Worm (Caenorhabditis elegans) whole organism, mixed stage, embryonic: ENCODE results near the gene lron-12.

Experiments used
- bed-3 ChIP-seq: fragments of 200-800 bp; sonication (Bioruptor generic); optimal IDR thresholded peaks from 3 replicates; lab custom pipeline; 2018; ENCODE audit warnings: mild to moderate bottlenecking, missing genetic modification characterization, moderate library complexity, missing compliant biosample characterization
- ceh-39 ChIP-seq: fragments of 150-350 bp; optimal IDR thresholded peaks from 2 replicates; lab custom pipeline; 2014; ENCODE audit warnings: missing biosample characterization, missing genetic modification characterization
- ceh-43 ChIP-seq: fragments of 200-800 bp; sonication (Bioruptor generic); optimal IDR thresholded peaks from 2 replicates; lab custom pipeline; 2018; ENCODE audit warnings: mild to moderate bottlenecking, missing genetic modification characterization, moderate library complexity, missing compliant biosample characterization
- ces-1 ChIP-seq: fragments of 150-350 bp; optimal IDR thresholded peaks from 2 replicates; lab custom pipeline; 2014; ENCODE audit warnings: missing biosample characterization, missing genetic modification reagents, missing genetic modification characterization
- cnd-1 ChIP-seq: fragments of 200-800 bp; sonication (Bioruptor generic); optimal IDR thresholded peaks from 2 replicates; lab custom pipeline; 2018; ENCODE audit warnings: mild to moderate bottlenecking, missing genetic modification characterization, missing compliant biosample characterization
- drap-1 ChIP-seq: fragments of 200-800 bp; sonication (Bioruptor generic); optimal IDR thresholded peaks from 3 replicates; lab custom pipeline; 2018; ENCODE audit warnings: mild to moderate bottlenecking, missing genetic modification characterization, missing compliant biosample characterization
- elt-3 ChIP-seq: fragments of 150-350 bp; optimal IDR thresholded peaks from 2 replicates; lab custom pipeline; 2014; ENCODE audit warnings: missing biosample characterization, missing genetic modification characterization
- flh-1 ChIP-seq: fragments of 200-800 bp; sonication (Bioruptor generic); optimal IDR thresholded peaks from 2 replicates; lab custom pipeline; 2018; ENCODE audit warnings: mild to moderate bottlenecking, missing genetic modification characterization, moderate library complexity, missing compliant biosample characterization
- ham-2 ChIP-seq: fragments of 200-800 bp; sonication (Bioruptor generic); optimal IDR thresholded peaks from 2 replicates; lab custom pipeline; 2018; ENCODE audit warnings: mild to moderate bottlenecking, missing genetic modification characterization, missing compliant biosample characterization
- hlh-1 ChIP-seq: fragments of 150-350 bp; optimal IDR thresholded peaks from 2 replicates; lab custom pipeline; 2014; ENCODE audit warnings: missing biosample characterization, missing genetic modification reagents, missing genetic modification characterization
- lin-13 ChIP-seq: fragments of 150-350 bp; optimal IDR thresholded peaks from 2 replicates; lab custom pipeline; 2014; ENCODE audit warnings: missing biosample characterization, missing genetic modification characterization
- lin-32 ChIP-seq: fragments of 200-800 bp; sonication (Bioruptor generic); optimal IDR thresholded peaks from 2 replicates; lab custom pipeline; 2018; ENCODE audit warnings: mild to moderate bottlenecking, missing genetic modification characterization, missing compliant biosample characterization
- mab-5 ChIP-seq: fragments of 150-350 bp; optimal IDR thresholded peaks from 2 replicates; lab custom pipeline; 2014; ENCODE audit warnings: missing biosample characterization, missing genetic modification characterization
- mep-1 ChIP-seq: fragments of 150-350 bp; optimal IDR thresholded peaks from 2 replicates; lab custom pipeline; 2017; ENCODE audit warnings: missing biosample characterization, missing genetic modification reagents, missing genetic modification characterization, inconsistent platforms
- mls-2 ChIP-seq: sonication (generic microtip); optimal IDR thresholded peaks from 2 replicates; lab custom pipeline; 2016; ENCODE audit warnings: mild to moderate bottlenecking, missing genetic modification characterization, moderate library complexity, missing compliant biosample characterization
- nhr-12 ChIP-seq: fragments of 150-350 bp; optimal IDR thresholded peaks from 2 replicates; lab custom pipeline; 2014; ENCODE audit warnings: missing biosample characterization, missing genetic modification characterization
- nhr-2 ChIP-seq: fragments of 150-350 bp; optimal IDR thresholded peaks from 2 replicates; lab custom pipeline; 2014; ENCODE audit warnings: missing biosample characterization, missing genetic modification characterization
- nhr-28 ChIP-seq: fragments of 150-350 bp; optimal IDR thresholded peaks from 2 replicates; lab custom pipeline; 2014; ENCODE audit warnings: missing biosample characterization, missing genetic modification characterization
- nhr-76 ChIP-seq: sonication (generic microtip); optimal IDR thresholded peaks from 2 replicates; lab custom pipeline; 2017; ENCODE audit warnings: missing biosample characterization, missing genetic modification characterization
- pha-4 ChIP-seq: fragments of 150-350 bp; optimal IDR thresholded peaks from 2 replicates; lab custom pipeline; 2018; ENCODE audit warnings: missing biosample characterization, missing genetic modification reagents, missing genetic modification characterization
- sem-2 ChIP-seq: fragments of 200-800 bp; sonication (Bioruptor generic); optimal IDR thresholded peaks from 2 replicates; lab custom pipeline; 2018; ENCODE audit warnings: mild to moderate bottlenecking, missing genetic modification characterization, missing compliant biosample characterization
- snpc-4 ChIP-seq: fragments of 150-350 bp; optimal IDR thresholded peaks from 2 replicates; lab custom pipeline; 2014; ENCODE audit warnings: missing biosample characterization, missing genetic modification characterization
- sptf-1 ChIP-seq: sonication (generic microtip); optimal IDR thresholded peaks from 2 replicates; lab custom pipeline; 2017; ENCODE audit warnings: mild to moderate bottlenecking, missing genetic modification characterization, moderate library complexity, missing compliant biosample characterization
- tbx-8 ChIP-seq: fragments of 200-800 bp; sonication (Bioruptor generic); optimal IDR thresholded peaks from 2 replicates; lab custom pipeline; 2018; ENCODE audit warnings: mild to moderate bottlenecking, missing genetic modification characterization, moderate library complexity, missing compliant biosample characterization
- unc-120 ChIP-seq: sonication (generic microtip); optimal IDR thresholded peaks from 2 replicates; lab custom pipeline; 2017; ENCODE audit warnings: missing genetic modification characterization, missing compliant biosample characterization; ENCODE audit not compliant: poor library complexity, severe bottlenecking
- unc-39 ChIP-seq: fragments of 150-350 bp; optimal IDR thresholded peaks from 2 replicates; lab custom pipeline; 2014; ENCODE audit warnings: missing biosample characterization, missing genetic modification characterization
- unc-62 ChIP-seq: fragments of 150-350 bp; optimal IDR thresholded peaks from 2 replicates; lab custom pipeline; 2014; ENCODE audit warnings: missing biosample characterization, missing genetic modification reagents, missing genetic modification characterization
- zip-8 ChIP-seq: fragments of 150-350 bp; optimal IDR thresholded peaks from 2 replicates; lab custom pipeline; 2014; ENCODE audit warnings: missing biosample characterization, missing genetic modification characterization
- ztf-11 ChIP-seq: fragments of 150-350 bp; optimal IDR thresholded peaks from 2 replicates; lab custom pipeline; 2014; ENCODE audit warnings: missing biosample characterization, missing genetic modification characterization

lron-12 gene

DNA sequence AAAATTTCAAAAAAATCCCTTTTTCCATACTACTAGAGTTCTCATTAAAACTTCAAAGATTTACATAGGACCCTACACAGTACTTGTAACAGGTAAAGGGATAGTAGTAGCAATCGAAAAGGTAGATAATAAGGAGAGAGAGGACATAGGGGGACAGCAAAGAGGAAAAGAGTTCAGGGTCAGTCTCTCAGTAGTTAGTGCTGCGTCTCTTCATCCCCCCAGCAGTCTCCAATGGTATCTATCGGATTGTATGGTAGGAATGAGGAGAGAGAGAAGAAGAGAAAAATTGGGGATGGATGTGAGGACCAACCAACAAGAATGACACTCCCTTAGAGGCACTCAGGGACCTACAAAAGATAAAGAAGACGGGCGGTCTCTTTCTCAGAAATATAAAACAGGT lies 21.2 kb upstream of the lron-12 start:
- TF ChIP-seq snpc-4 (tag; lab: Kevin White, UChicago), result no peak
- TF ChIP-seq tbx-8 (GFP tag; lab: Kevin White, UChicago), result no peak
- TF ChIP-seq bed-3, result no peak
- TF ChIP-seq nhr-12 (tag; lab: Kevin White, UChicago), result no peak
- no peak for TF ChIP-seq mls-2 (tag; lab: Kevin White, UChicago)
- no peak for TF ChIP-seq flh-1 (GFP tag; lab: Kevin White, UChicago)
- TF ChIP-seq ztf-11 (tag; lab: Kevin White, UChicago), result no peak
- no peak for TF ChIP-seq ceh-39 (tag; lab: Kevin White, UChicago)
- TF ChIP-seq nhr-2 (tag; lab: Kevin White, UChicago), result peak; percentile 86
- TF ChIP-seq nhr-28 (tag; lab: Kevin White, UChicago), result no peak
- no peak for TF ChIP-seq sem-2 (GFP tag; lab: Kevin White, UChicago)
- no peak for TF ChIP-seq pha-4 (tag; lab: Kevin White, UChicago)
- peak; percentile 33 for TF ChIP-seq hlh-1 (tag; lab: Kevin White, UChicago)

DNA sequence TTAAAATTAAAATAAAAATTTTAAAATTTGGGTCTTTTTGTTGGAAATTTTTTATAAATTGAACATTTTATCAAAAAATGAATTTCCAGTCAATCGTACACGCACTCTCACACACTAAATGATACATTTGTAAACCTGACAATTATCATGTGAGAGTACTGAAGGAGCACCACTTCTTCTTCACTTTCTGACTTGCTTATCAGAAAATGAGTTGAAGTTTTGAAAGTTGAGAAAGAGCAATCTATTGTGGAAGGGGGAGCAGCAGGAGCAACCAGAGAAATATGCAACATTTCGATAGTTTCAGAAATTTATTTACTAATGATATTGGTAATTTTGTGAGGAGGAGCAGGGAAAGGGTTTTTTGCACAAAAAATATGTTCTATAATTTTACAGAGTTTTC lies 20.0 kb upstream of the lron-12 start:
- no peak for TF ChIP-seq unc-39
- no peak for TF ChIP-seq ceh-39 (tag; lab: Kevin White, UChicago)
- no peak for TF ChIP-seq cnd-1 (tag; lab: Kevin White, UChicago)
- TF ChIP-seq lin-32 (GFP tag; lab: Kevin White, UChicago), result no peak
- TF ChIP-seq ztf-11 (tag; lab: Kevin White, UChicago), result no peak
- TF ChIP-seq nhr-76, result no peak
- TF ChIP-seq hlh-1 (tag; lab: Kevin White, UChicago), result no peak
- TF ChIP-seq ceh-43 (GFP tag; lab: Kevin White, UChicago), result no peak
- TF ChIP-seq mab-5 (tag; lab: Kevin White, UChicago), result no peak
- no peak for TF ChIP-seq mls-2 (tag; lab: Kevin White, UChicago)
- TF ChIP-seq nhr-28 (tag; lab: Kevin White, UChicago), result no peak
- TF ChIP-seq nhr-2 (tag; lab: Kevin White, UChicago), result no peak
- TF ChIP-seq ham-2, result no peak
- TF ChIP-seq mep-1 (tag; lab: Kevin White, UChicago), result no peak

DNA sequence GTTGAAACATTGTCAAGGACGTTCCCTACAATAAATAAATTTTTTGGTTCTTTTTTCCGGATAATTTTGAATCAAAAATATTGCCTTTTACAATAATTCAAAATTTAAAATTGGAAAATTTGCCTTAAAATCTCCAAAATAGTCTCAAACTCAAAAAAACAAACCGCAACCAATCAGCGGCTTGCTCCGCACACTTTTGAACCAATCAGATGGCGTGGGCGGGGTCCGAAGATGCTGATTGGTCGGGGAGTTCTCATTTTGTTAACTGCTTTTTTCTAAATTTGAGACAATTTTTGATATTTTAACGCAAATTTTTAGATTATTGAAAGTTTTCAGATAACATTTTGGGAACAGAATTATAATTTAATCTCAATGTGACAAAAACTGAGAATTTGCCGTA lies 19.2 kb upstream of the lron-12 start:
- TF ChIP-seq bed-3, result no peak
- no peak for TF ChIP-seq pha-4 (tag; lab: Kevin White, UChicago)
- no peak for TF ChIP-seq unc-39
- no peak for TF ChIP-seq drap-1
- TF ChIP-seq ham-2, result no peak
- no peak for TF ChIP-seq elt-3 (tag; lab: Kevin White, UChicago)
- no peak for TF ChIP-seq sptf-1 (tag; lab: Kevin White, UChicago)

DNA sequence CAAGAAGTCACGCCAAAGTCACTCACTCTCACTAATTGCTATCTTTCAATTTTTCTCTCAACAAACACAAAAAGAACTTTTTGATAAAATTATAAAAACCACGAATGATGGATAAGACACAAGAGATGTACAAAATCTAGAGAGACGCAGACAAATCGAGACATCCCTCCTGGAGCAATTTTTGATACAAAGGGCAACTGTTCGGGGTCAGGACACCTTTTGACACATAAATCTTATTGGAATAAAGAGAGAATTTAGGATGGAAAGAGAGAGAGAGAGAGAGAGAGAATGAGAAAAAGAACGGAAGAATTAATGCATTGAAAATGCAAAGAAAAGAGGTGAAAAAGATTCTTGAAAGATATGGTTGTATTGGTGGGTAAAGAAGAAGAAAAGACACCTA lies 18.8 kb upstream of the lron-12 start:
- TF ChIP-seq hlh-1 (tag; lab: Kevin White, UChicago) (peak; percentile 87), unc-62 (GFP tag; lab: Kevin White, UChicago) (peak; percentile 72), ztf-11 (tag; lab: Kevin White, UChicago) (no peak), unc-120 (tag; lab: Kevin White, UChicago) (peak; percentile 36), nhr-2 (tag; lab: Kevin White, UChicago) (peak; percentile 64), mab-5 (tag; lab: Kevin White, UChicago) (peak; percentile 3)

DNA sequence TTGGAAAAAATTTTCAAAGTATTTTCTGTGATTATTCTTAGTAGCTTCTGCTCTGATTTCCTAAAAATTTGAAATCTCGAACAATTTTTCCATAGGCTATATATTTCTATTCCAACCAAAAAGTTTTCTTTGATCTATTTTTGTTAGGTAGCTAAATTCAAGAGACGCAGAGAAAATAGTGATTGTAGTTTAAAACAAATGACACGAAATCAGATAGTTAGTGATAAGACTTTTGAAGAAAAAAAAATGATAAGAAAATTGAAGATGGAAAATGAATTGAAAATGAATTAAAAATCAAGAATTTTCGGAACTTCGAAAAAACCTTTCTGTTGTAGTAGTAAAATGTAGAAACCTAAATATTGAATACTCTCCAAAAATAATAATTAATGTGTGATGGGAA lies 17.3 kb upstream of the lron-12 start:
- TF ChIP-seq ceh-39 (tag; lab: Kevin White, UChicago) (no peak), nhr-28 (tag; lab: Kevin White, UChicago) (no peak), lin-13 (no peak), zip-8 (no peak)

DNA sequence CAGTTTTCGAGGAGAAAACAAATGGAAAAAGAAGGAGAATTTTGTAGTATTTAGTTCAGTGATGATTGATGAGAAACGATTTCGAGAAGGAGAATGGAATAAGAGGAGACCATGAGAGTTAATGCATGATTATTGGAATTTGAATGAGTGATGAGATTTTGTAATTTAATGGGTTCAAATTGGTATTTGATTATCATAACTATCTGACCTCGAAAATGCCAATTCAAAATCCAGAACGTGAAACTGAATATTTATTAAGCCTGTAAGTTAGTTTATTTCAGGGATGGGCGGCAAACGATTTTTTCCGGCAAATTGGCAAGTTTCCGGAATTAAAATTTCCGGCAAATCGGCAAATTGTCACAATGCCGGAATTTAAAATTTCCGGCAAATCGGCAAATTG lies 14.8 kb upstream of the lron-12 start:
- no peak for TF ChIP-seq mep-1 (tag; lab: Kevin White, UChicago)
- no peak for TF ChIP-seq mls-2 (tag; lab: Kevin White, UChicago)
- TF ChIP-seq cnd-1 (tag; lab: Kevin White, UChicago), result no peak
- no peak for TF ChIP-seq ces-1 (GFP tag; lab: Kevin White, UChicago)
- no peak for TF ChIP-seq nhr-2 (tag; lab: Kevin White, UChicago)
- no peak for TF ChIP-seq nhr-28 (tag; lab: Kevin White, UChicago)
- TF ChIP-seq unc-62 (GFP tag; lab: Kevin White, UChicago), result no peak
- no peak for TF ChIP-seq hlh-1 (tag; lab: Kevin White, UChicago)
